Worm (Caenorhabditis elegans): ENCODE data around the gene cut-6.

DNA sequence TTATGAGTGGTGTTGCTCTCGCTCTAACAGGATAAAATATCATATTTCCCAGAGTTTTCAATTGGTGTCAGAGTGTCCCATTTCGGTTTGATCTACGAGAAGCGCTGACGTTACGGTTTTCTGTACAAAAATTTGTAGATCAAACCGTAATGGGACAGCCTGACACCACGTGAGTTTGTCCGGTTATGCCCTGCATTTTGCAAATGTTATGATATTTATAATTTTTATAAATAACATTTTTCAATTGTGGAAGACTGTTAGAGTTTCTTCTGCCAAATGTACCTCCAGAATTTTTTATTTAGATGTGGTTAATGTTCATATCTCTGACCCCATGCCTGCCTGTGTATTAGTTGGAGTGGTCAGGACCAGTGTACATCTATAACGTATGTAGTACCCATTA lies 17.0 kb upstream of the cut-6 start, which contains the start of gene fbxb-87:
- no peak for TF ChIP-seq mdl-1 (tag; optimal IDR thresholded peaks at IDR 0.05)
- TF ChIP-seq aha-1 (tag), result no peak
- no peak for TF ChIP-seq lir-3 (tag; optimal IDR thresholded peaks at IDR 0.05)
- no peak for TF ChIP-seq nhr-11 (tag; optimal IDR thresholded peaks at IDR 0.05)
- no peak for TF ChIP-seq nhr-28 (tag; optimal IDR thresholded peaks at IDR 0.05)
- TF ChIP-seq fos-1 (tag; optimal IDR thresholded peaks at IDR 0.05), result no peak
- no peak for TF ChIP-seq ceh-82 (tag; optimal IDR thresholded peaks at IDR 0.05)
- no peak for TF ChIP-seq unc-130 (GFP tag; optimal IDR thresholded peaks at IDR 0.05)
- TF ChIP-seq nhr-237 (tag; optimal IDR thresholded peaks at IDR 0.05), result no peak
- TF ChIP-seq madf-9 (GFP tag; conservative IDR thresholded peaks at IDR 0.05), result no peak
- no peak for TF ChIP-seq unc-39 (tag; optimal IDR thresholded peaks at IDR 0.05)
- no peak for TF ChIP-seq hlh-30 (tag; optimal IDR thresholded peaks at IDR 0.05; ENCODE audit: insufficient read depth)

All from whole organism, L4 larva.